Worm (Caenorhabditis elegans): ENCODE results near the gene fbxa-55.

Gene fbxa-55

ce11 chrIII:938569-938968, 2.7 kb upstream of the fbxa-55 start, which contains the start of gene fbxa-22:
Gene fbxa-22 (plus strand): TSS chrIII:938869.
- TF ChIP-seq jun-1 (tag; optimal IDR thresholded peaks at IDR 0.05) (no peak), aly-2 (tag; optimal IDR thresholded peaks at IDR 0.05) (no peak), fkh-10 (GFP tag; optimal IDR thresholded peaks at IDR 0.05) (no peak), nhr-76 (tag; optimal IDR thresholded peaks at IDR 0.05) (no peak)

- no peak for TF ChIP-seq ceh-9 (tag; optimal IDR thresholded peaks at IDR 0.05)
- no peak for TF ChIP-seq pqm-1 (tag; optimal IDR thresholded peaks at IDR 0.05)
- no peak for TF ChIP-seq ztf-4 (tag; optimal IDR thresholded peaks at IDR 0.05)
- TF ChIP-seq nhr-23 (tag; optimal IDR thresholded peaks at IDR 0.05), result no peak
- TF ChIP-seq nhr-76 (tag; optimal IDR thresholded peaks at IDR 0.05), result no peak
- no peak for TF ChIP-seq elt-1 (tag; optimal IDR thresholded peaks at IDR 0.05)
- no peak for TF ChIP-seq fkh-10 (GFP tag; optimal IDR thresholded peaks at IDR 0.05)
- no peak for TF ChIP-seq unc-62 (GFP tag; optimal IDR thresholded peaks at IDR 0.05)
- no peak for TF ChIP-seq pha-4 (tag; optimal IDR thresholded peaks at IDR 0.05)
- no peak for TF ChIP-seq snpc-4 (tag; optimal IDR thresholded peaks at IDR 0.05)
- TF ChIP-seq jun-1 (tag; optimal IDR thresholded peaks at IDR 0.05), result no peak
- TF ChIP-seq ceh-82 (tag; optimal IDR thresholded peaks at IDR 0.05), result no peak
- no peak for TF ChIP-seq nhr-237 (tag; optimal IDR thresholded peaks at IDR 0.05)
- TF ChIP-seq R02D3.7 (tag; optimal IDR thresholded peaks at IDR 0.05), result no peak
- TF ChIP-seq tbx-2 (tag; optimal IDR thresholded peaks at IDR 0.05), result no peak
- no peak for TF ChIP-seq skn-1 (tag; optimal IDR thresholded peaks at IDR 0.05)
Measured at ce11 chrIII:937961-938360, 2.1 kb upstream of the fbxa-55 start, which contains the start of gene fbxa-56. Gene fbxa-56 (minus strand): TSS chrIII:938061.

- TF ChIP-seq pqm-1 (tag; optimal IDR thresholded peaks at IDR 0.05) (no peak), nhr-28 (tag; optimal IDR thresholded peaks at IDR 0.05) (no peak), elt-3 (tag; optimal IDR thresholded peaks at IDR 0.05) (no peak), ceh-9 (tag; optimal IDR thresholded peaks at IDR 0.05) (no peak), snpc-4 (tag; optimal IDR thresholded peaks at IDR 0.05) (no peak), nhr-67 (tag; optimal IDR thresholded peaks at IDR 0.05) (no peak), nhr-23 (tag; optimal IDR thresholded peaks at IDR 0.05) (no peak), pha-4 (tag; optimal IDR thresholded peaks at IDR 0.05) (no peak), unc-39 (tag; optimal IDR thresholded peaks at IDR 0.05) (no peak), lsy-12 (tag; optimal IDR thresholded peaks at IDR 0.05) (no peak), ZK546.5 (tag; optimal IDR thresholded peaks at IDR 0.05) (no peak), ztf-11 (tag; optimal IDR thresholded peaks at IDR 0.05) (no peak), ceh-28 (tag; optimal IDR thresholded peaks at IDR 0.05) (no peak), nhr-76 (tag; optimal IDR thresholded peaks at IDR 0.05) (no peak), nfya-1 (tag; optimal IDR thresholded peaks at IDR 0.05; ENCODE audit: insufficient read depth) (no peak)
Measured at ce11 chrIII:926216-926615, 9.7 kb downstream of the fbxa-55 start, which contains the start of gene pef-1. Gene pef-1 (minus strand): TSS chrIII:926316.

ce11 chrIII:919322-919721, 16.6 kb downstream of the fbxa-55 start, which contains the start of gene F23H11.7:
Gene F23H11.7 (minus strand): TSS chrIII:919422.
- no peak for TF ChIP-seq unc-62 (GFP tag; optimal IDR thresholded peaks at IDR 0.05)

- TF ChIP-seq zag-1 (tag; optimal IDR thresholded peaks at IDR 0.05) (no peak), sea-2 (GFP tag; optimal IDR thresholded peaks at IDR 0.05) (no peak), unc-39 (tag; optimal IDR thresholded peaks at IDR 0.05) (no peak), nhr-77 (tag; optimal IDR thresholded peaks at IDR 0.05) (no peak), nhr-12 (tag; optimal IDR thresholded peaks at IDR 0.05) (no peak), nhr-23 (tag; optimal IDR thresholded peaks at IDR 0.05) (no peak), lin-15B (tag; optimal IDR thresholded peaks at IDR 0.05) (no peak), ztf-11 (tag; optimal IDR thresholded peaks at IDR 0.05) (no peak), R02D3.7 (tag; optimal IDR thresholded peaks at IDR 0.05) (no peak), nhr-28 (tag; optimal IDR thresholded peaks at IDR 0.05) (no peak), fkh-10 (GFP tag; optimal IDR thresholded peaks at IDR 0.05) (no peak), ZK546.5 (tag; optimal IDR thresholded peaks at IDR 0.05) (no peak), ztf-4 (tag; optimal IDR thresholded peaks at IDR 0.05) (no peak), mml-1 (tag; optimal IDR thresholded peaks at IDR 0.05) (no peak), ceh-28 (tag; optimal IDR thresholded peaks at IDR 0.05) (no peak), lsy-12 (tag; optimal IDR thresholded peaks at IDR 0.05) (no peak), elt-2 (tag; optimal IDR thresholded peaks at IDR 0.05) (no peak), daf-12 (tag; optimal IDR thresholded peaks at IDR 0.05) (no peak), nfya-1 (tag; optimal IDR thresholded peaks at IDR 0.05; ENCODE audit: insufficient read depth) (no peak)
Measured at ce11 chrIII:916897-917296, 19.0 kb downstream of the fbxa-55 start, which contains the start of gene idpp-13. Gene idpp-13 (minus strand): TSS chrIII:916997.

All from whole organism, L3 larva.